Worm (Caenorhabditis elegans) whole organism, midembryonic: ENCODE data around the gene C43F9.7.

Source experiments
- cog-1 ChIP-seq: sonication (generic microtip); optimal IDR thresholded peaks from 2 replicates; lab custom pipeline; 2016; ENCODE audit warnings: missing genetic modification characterization, missing compliant biosample characterization
- klf-2 ChIP-seq: fragments of 200-800 bp; sonication (Bioruptor generic); conservative IDR thresholded peaks from 2 replicates; pipeline ENCODE4 v1.3.6; 2022; ENCODE audit warnings: missing genetic modification reagents, missing genetic modification characterization, missing compliant biosample characterization
- tab-1 ChIP-seq: fragments of 200-800 bp; sonication (Bioruptor generic); IDR thresholded peaks from 2 replicates; pipeline ENCODE4 v1.3.6; 2022; ENCODE audit warnings: missing genetic modification characterization, missing compliant biosample characterization
- ztf-23 ChIP-seq: fragments of 200-800 bp; sonication (Bioruptor generic); IDR thresholded peaks from 2 replicates; pipeline ENCODE4 v1.3.6; 2022; ENCODE audit warnings: missing genetic modification reagents, missing genetic modification characterization, missing compliant biosample characterization

DNA sequence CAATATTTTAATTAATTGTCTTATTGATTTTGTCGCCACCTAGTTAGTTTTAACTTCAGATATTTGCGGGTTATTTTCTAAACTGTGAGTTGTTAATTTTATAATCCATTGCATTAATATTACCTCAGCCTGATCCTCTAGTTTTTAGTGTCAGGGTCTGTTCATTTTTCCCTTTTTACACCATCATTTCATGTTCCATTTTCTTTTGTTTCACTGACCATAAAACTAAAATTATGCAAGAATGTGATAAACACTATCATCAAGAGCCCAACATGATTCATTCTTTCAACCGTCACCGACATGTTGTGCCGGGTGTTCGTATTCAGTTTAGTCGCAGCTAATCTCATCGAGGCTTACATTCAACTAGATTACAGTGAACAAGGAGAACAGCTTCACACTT lies 45.5 kb upstream of the C43F9.7 start, which contains the start of gene F56C4.2:
- TF ChIP-seq cog-1 (tag; lab: Kevin White, UChicago) (no peak), klf-2 (no peak), ztf-23 (no peak), tab-1 (GFP tag; lab: Robert Waterston, UW) (no peak)
